Worm (Caenorhabditis elegans) whole organism, early embryonic: ENCODE results near the gene C10A4.4.

ENCODE experiments used
- B0310.2 ChIP-seq: sonication (generic microtip); optimal IDR thresholded peaks from 2 replicates; lab custom pipeline; 2016; ENCODE audit warnings: mild to moderate bottlenecking, missing genetic modification characterization, missing compliant biosample characterization
- F13C5.2 ChIP-seq: sonication (generic microtip); optimal IDR thresholded peaks from 2 replicates; lab custom pipeline; 2017; ENCODE audit warnings: mild to moderate bottlenecking, missing genetic modification characterization, inconsistent platforms, missing compliant biosample characterization
- aly-1 ChIP-seq: sonication (generic microtip); optimal IDR thresholded peaks from 2 replicates; lab custom pipeline; 2016; ENCODE audit warnings: missing genetic modification characterization, missing compliant biosample characterization
- ama-1 ChIP-seq: fragments of 150-350 bp; optimal IDR thresholded peaks from 2 replicates; lab custom pipeline; 2014
- ceh-13 ChIP-seq: fragments of 200-800 bp; sonication (Bioruptor generic); optimal IDR thresholded peaks from 2 replicates; lab custom pipeline; 2018; ENCODE audit warnings: mild to moderate bottlenecking, missing genetic modification characterization, missing compliant biosample characterization
- ets-7 ChIP-seq: sonication (generic microtip); optimal IDR thresholded peaks from 2 replicates; lab custom pipeline; 2016; ENCODE audit warnings: missing genotype, missing genetic modification characterization, missing compliant biosample characterization
- hmbx-1 ChIP-seq: sonication (generic microtip); optimal IDR thresholded peaks from 2 replicates; lab custom pipeline; 2016; ENCODE audit warnings: mild to moderate bottlenecking, missing genetic modification characterization, missing compliant biosample characterization
- hmg-4 ChIP-seq: fragments of 200-800 bp; sonication (Bioruptor generic); optimal IDR thresholded peaks from 2 replicates; lab custom pipeline; 2018; ENCODE audit warnings: mild to moderate bottlenecking, missing genetic modification characterization, missing compliant biosample characterization
- hnd-1 ChIP-seq: sonication (generic microtip); optimal IDR thresholded peaks from 2 replicates; lab custom pipeline; 2016; ENCODE audit warnings: missing genetic modification characterization, missing compliant biosample characterization
- pes-1 ChIP-seq: fragments of 200-800 bp; sonication (Bioruptor generic); IDR thresholded peaks from 2 replicates; pipeline ENCODE4 v1.3.6; 2022; ENCODE audit warnings: missing genetic modification reagents, missing genetic modification characterization, missing compliant biosample characterization
- scrt-1 ChIP-seq: fragments of 200-800 bp; sonication (Bioruptor generic); IDR thresholded peaks from 2 replicates; pipeline ENCODE4 v1.3.6; 2022; ENCODE audit warnings: missing genetic modification characterization, missing compliant biosample characterization
- sea-1 ChIP-seq: fragments of 200-800 bp; sonication (Bioruptor generic); conservative IDR thresholded peaks from 2 replicates; pipeline ENCODE4 v1.3.6; 2022; ENCODE audit warnings: missing genetic modification characterization, missing compliant biosample characterization
- tbx-11 ChIP-seq: fragments of 200-800 bp; sonication (Bioruptor generic); IDR thresholded peaks from 2 replicates; pipeline ENCODE4 v1.3.6; 2022; ENCODE audit warnings: missing genetic modification characterization, missing compliant biosample characterization
- tbx-37 ChIP-seq: fragments of 200-800 bp; sonication (Bioruptor generic); conservative IDR thresholded peaks from 2 replicates; pipeline ENCODE4 v1.3.6; 2022; ENCODE audit warnings: missing genetic modification reagents, missing genetic modification characterization, missing compliant biosample characterization
- tra-4 ChIP-seq: sonication (generic microtip); optimal IDR thresholded peaks from 2 replicates; lab custom pipeline; 2017; ENCODE audit warnings: missing genetic modification characterization, missing compliant biosample characterization

C10A4.4 gene

DNA sequence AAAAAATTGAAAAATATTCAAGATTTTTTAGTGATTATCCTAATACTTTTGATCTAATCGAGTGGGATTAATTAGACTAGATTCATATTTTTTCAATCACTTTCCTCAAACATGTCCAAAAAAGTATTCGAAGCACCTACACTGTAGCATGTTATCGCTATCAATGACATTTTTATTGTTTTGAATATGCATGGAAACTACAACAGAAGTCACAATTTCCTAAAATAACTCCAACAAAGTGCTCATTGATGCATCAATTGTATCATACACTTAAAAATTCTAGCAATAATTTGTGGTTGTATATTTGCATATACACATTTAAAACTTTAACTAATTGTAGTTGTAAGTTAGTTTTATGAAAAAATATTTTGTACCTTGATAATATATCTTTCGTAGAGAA lies 39.2 kb downstream of the C10A4.4 start:
- TF ChIP-seq ama-1 (lab: Kevin White, UChicago) = no peak
- no peak for TF ChIP-seq tbx-37 (GFP tag; lab: Robert Waterston, UW)
- no peak for TF ChIP-seq F13C5.2 (tag; lab: Kevin White, UChicago)
- no peak for TF ChIP-seq tbx-11 (GFP tag; lab: Robert Waterston, UW)
- no peak for TF ChIP-seq pes-1 (GFP tag; lab: Robert Waterston, UW)
- no peak for TF ChIP-seq ceh-13
- TF ChIP-seq ets-7 (tag; lab: Kevin White, UChicago) = no peak
- no peak for TF ChIP-seq scrt-1 (GFP tag; lab: Robert Waterston, UW)
- no peak for TF ChIP-seq hmbx-1

DNA sequence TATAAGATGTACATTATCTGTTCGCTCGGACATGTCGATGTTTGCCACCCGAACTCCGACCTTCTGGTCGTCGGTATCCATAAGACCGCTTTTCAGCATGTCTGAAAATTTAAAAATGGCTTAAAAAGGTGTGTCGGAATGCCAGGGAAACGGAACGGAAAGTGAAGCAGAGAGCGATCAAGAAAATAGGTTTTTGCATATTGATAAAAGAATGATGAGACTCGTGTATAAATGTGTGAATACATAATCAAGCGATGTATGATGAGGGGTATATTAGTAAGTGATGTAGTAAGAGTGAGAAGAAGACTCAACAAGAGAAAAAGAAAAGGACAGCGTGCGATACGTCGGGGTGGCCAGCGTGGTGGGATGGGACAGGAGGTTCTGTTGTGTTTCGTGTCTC lies 41.6 kb downstream of the C10A4.4 start, which contains the start of gene acl-12:
Gene acl-12 (minus strand): TSS at position 101 of the 400 bp plus-strand sequence.
- TF ChIP-seq hnd-1 (no peak), ets-7 (tag; lab: Kevin White, UChicago) (no peak), pes-1 (GFP tag; lab: Robert Waterston, UW) (no peak), ama-1 (lab: Kevin White, UChicago) (no peak)

DNA sequence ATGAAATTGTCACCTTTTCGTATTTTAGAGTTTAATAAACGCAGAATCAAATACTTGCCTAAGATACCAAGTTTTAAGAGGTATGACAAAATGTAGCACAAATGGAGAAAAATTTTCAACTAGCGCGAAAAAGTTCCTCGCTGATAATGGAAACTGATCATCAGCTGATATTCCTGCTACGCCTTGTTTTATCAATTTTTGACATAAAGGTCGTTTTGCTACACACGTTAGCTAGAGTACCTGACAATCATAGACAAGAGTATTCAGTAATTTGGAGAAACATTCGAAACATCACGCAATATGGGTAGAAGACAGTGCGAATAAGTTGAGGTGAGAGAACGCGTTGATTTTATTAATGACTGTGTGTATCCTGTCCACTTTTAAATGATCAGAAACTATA lies 44.8 kb downstream of the C10A4.4 start:
- no peak for TF ChIP-seq aly-1 (tag; lab: Kevin White, UChicago)
- no peak for TF ChIP-seq scrt-1 (GFP tag; lab: Robert Waterston, UW)

DNA sequence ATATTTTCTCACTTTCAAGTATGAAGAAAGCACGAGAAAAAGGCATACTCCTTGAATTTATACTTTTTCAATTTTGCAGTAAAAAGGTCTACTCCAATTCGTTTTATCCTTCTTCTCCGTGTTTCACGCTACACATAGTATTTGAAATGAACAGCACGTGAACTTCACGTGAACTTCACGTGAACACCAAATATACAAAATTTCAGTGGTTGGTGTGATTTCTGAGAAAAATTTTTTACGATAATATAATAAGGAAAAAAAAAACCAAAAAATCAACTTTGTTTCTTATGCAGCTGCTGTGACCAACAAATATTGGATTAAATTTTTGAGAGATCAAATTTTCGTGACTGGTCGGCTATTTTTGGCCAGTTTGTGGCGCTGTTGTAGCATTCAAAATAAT lies 45.6 kb downstream of the C10A4.4 start:
- TF ChIP-seq tra-4 = no peak
- TF ChIP-seq hmg-4 (GFP tag; lab: Kevin White, UChicago) = no peak
- no peak for TF ChIP-seq F13C5.2 (tag; lab: Kevin White, UChicago)
- TF ChIP-seq tbx-37 (GFP tag; lab: Robert Waterston, UW) = no peak
- no peak for TF ChIP-seq pes-1 (GFP tag; lab: Robert Waterston, UW)
- no peak for TF ChIP-seq ceh-13
- TF ChIP-seq hmbx-1 = no peak
- TF ChIP-seq B0310.2 (tag; lab: Kevin White, UChicago) = no peak
- no peak for TF ChIP-seq aly-1 (tag; lab: Kevin White, UChicago)
- TF ChIP-seq sea-1 = no peak
- no peak for TF ChIP-seq tbx-11 (GFP tag; lab: Robert Waterston, UW)
- TF ChIP-seq scrt-1 (GFP tag; lab: Robert Waterston, UW) = no peak
- TF ChIP-seq ama-1 (lab: Kevin White, UChicago) = no peak
- no peak for TF ChIP-seq hnd-1

DNA sequence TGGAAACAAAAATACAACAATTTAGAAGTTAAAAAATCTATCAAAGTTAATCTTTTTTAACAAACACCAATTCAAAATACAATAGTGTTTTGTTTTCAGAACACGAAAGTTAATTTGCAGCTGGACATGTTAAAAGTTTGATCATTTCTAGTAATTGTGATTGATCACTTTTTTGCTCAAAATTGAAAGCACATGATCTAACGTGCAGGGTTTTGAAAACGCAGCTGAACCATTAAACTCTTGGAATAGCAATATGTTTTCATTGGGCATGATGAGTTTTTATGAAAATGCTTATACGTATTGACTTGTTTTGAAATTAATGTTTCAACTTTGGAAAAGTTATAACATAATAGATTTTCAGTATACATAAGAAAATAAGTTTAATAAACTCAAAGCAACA lies 46.5 kb downstream of the C10A4.4 start:
- TF ChIP-seq hmg-4 (GFP tag; lab: Kevin White, UChicago) (no peak), sea-1 (no peak)

DNA sequence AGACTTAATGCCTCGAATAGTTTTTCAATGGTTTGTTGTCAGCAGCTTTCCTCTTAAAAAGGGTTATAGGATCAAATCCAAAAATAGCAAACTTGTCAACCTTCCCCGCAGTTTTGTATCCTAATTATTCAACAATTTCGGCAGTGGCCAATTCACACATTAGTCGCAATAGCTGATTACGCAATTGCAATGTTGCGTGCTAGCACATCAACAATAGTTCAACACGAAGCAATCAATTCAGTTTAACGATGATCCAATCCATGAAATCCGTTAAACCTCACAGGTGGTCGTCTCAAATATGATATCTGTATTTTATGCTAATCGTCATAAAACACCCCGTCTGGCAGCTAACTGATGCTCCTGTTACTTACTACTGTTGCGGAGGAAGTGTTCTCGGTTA lies 51.7 kb downstream of the C10A4.4 start:
- no peak for TF ChIP-seq ceh-13
- TF ChIP-seq pes-1 (GFP tag; lab: Robert Waterston, UW) = no peak
- no peak for TF ChIP-seq tbx-37 (GFP tag; lab: Robert Waterston, UW)
- TF ChIP-seq B0310.2 (tag; lab: Kevin White, UChicago) = no peak
- no peak for TF ChIP-seq aly-1 (tag; lab: Kevin White, UChicago)
- no peak for TF ChIP-seq ets-7 (tag; lab: Kevin White, UChicago)
